Fruit fly (Drosophila melanogaster) whole organism, embryonic: ENCODE measurements around the gene Pvr.

ENCODE experiments used
- Adf1 ChIP-seq: fragments of 200-800 bp; sonication (Bioruptor generic); IDR thresholded peaks from 2 replicates; pipeline ENCODE4 v1.3.6; 2022; ENCODE audit warnings: missing biosample characterization, missing genetic modification characterization
- Aef1 ChIP-seq: fragments of 200-800 bp; sonication (Bioruptor generic); IDR thresholded peaks from 3 replicates; pipeline ENCODE4 v1.3.6; 2022; ENCODE audit warnings: missing biosample characterization, missing genetic modification characterization
- Awh ChIP-seq: fragments of 200-800 bp; sonication (Bioruptor generic); IDR thresholded peaks from 2 replicates; pipeline ENCODE4, ENCODE4 v1.3.6; 2022; ENCODE audit warnings: missing biosample characterization, missing genetic modification characterization
- BEAF-32 ChIP-seq: fragments of 200-800 bp; sonication (Bioruptor generic); optimal IDR thresholded peaks from 3 replicates; lab custom pipeline; 2017; ENCODE audit warnings: missing biosample characterization, missing genetic modification characterization, mild to moderate bottlenecking, moderate library complexity, missing genetic modification reagents
- CG10274 ChIP-seq: fragments of 200-800 bp; sonication (Bioruptor generic); optimal IDR thresholded peaks from 3 replicates; lab custom pipeline; 2017; ENCODE audit warnings: missing biosample characterization, mild to moderate bottlenecking, missing genetic modification characterization
- CG10565 ChIP-seq: fragments of 200-800 bp; sonication (Bioruptor generic); optimal IDR thresholded peaks from 3 replicates; lab custom pipeline; 2016; ENCODE audit warnings: missing biosample characterization, mild to moderate bottlenecking, missing genetic modification characterization
- CG11504 ChIP-seq: fragments of 200-800 bp; sonication (Bioruptor generic); optimal IDR thresholded peaks from 3 replicates; lab custom pipeline; 2019; ENCODE audit warnings: missing biosample characterization, mild to moderate bottlenecking, missing genetic modification characterization, moderate library complexity
- CG12391 ChIP-seq: fragments of 200-800 bp; sonication (Bioruptor generic); optimal IDR thresholded peaks from 3 replicates; lab custom pipeline; 2018; ENCODE audit warnings: missing biosample characterization, mild to moderate bottlenecking, missing genetic modification characterization, moderate library complexity
- CG13123 ChIP-seq: fragments of 200-800 bp; sonication (Bioruptor generic); optimal IDR thresholded peaks from 2 replicates; lab custom pipeline; 2016; ENCODE audit warnings: missing biosample characterization, missing genetic modification characterization
- CG13624 ChIP-seq: fragments of 200-800 bp; sonication (Bioruptor generic); optimal IDR thresholded peaks from 2 replicates; lab custom pipeline; 2016; ENCODE audit warnings: missing biosample characterization, missing genetic modification characterization
- CG14014 ChIP-seq: fragments of 200-800 bp; sonication (Bioruptor generic); IDR thresholded peaks from 2 replicates; pipeline ENCODE4 v1.3.6; 2022; ENCODE audit warnings: missing biosample characterization, missing genetic modification characterization
- CG14441 ChIP-seq: fragments of 200-800 bp; sonication (Bioruptor generic); IDR thresholded peaks from 2 replicates; pipeline ENCODE4 v1.3.6; 2022; ENCODE audit warnings: missing biosample characterization, missing genetic modification characterization
- CG16779 ChIP-seq: fragments of 200-800 bp; sonication (Bioruptor generic); IDR thresholded peaks from 2 replicates; pipeline ENCODE4 v1.3.6; 2022; ENCODE audit warnings: missing biosample characterization, missing genetic modification characterization
- CG2889 ChIP-seq: fragments of 200-800 bp; sonication (Bioruptor generic); IDR thresholded peaks from 3 replicates; pipeline ENCODE4 v1.3.6; 2022; ENCODE audit warnings: missing biosample characterization, missing genetic modification characterization
- CG3281 ChIP-seq: fragments of 200-800 bp; sonication (Bioruptor generic); optimal IDR thresholded peaks from 3 replicates; lab custom pipeline; 2017; ENCODE audit warnings: missing biosample characterization, mild to moderate bottlenecking, missing genetic modification characterization
- CG34376 ChIP-seq: fragments of 200-800 bp; sonication (Bioruptor generic); optimal IDR thresholded peaks from 2 replicates; lab custom pipeline; 2018; ENCODE audit warnings: missing biosample characterization, mild to moderate bottlenecking, missing genetic modification characterization
- CG4820 ChIP-seq: fragments of 200-800 bp; sonication (Bioruptor generic); optimal IDR thresholded peaks from 3 replicates; lab custom pipeline; 2016; ENCODE audit warnings: missing biosample characterization, missing genetic modification characterization
- CG7745 ChIP-seq: fragments of 200-800 bp; sonication (Bioruptor generic); optimal IDR thresholded peaks from 2 replicates; lab custom pipeline; 2018; ENCODE audit warnings: missing biosample characterization, mild to moderate bottlenecking, missing genetic modification characterization, moderate library complexity
- CG9817 ChIP-seq: fragments of 200-800 bp; sonication (Bioruptor generic); optimal IDR thresholded peaks from 2 replicates; lab custom pipeline; 2018; ENCODE audit warnings: missing biosample characterization, mild to moderate bottlenecking, missing genetic modification characterization, moderate library complexity
- Drgx ChIP-seq: fragments of 200-800 bp; sonication (Bioruptor generic); IDR thresholded peaks from 2 replicates; pipeline ENCODE4 v1.3.6; 2022; ENCODE audit warnings: missing biosample characterization, missing genetic modification characterization
- Fer3 ChIP-seq: fragments of 200-800 bp; sonication (Bioruptor generic); optimal IDR thresholded peaks from 2 replicates; lab custom pipeline; 2018; ENCODE audit warnings: missing biosample characterization, mild to moderate bottlenecking, missing genetic modification characterization, moderate library complexity
- Hey ChIP-seq: fragments of 200-800 bp; sonication (Bioruptor generic); optimal IDR thresholded peaks from 3 replicates; lab custom pipeline; 2018; ENCODE audit warnings: missing biosample characterization, mild to moderate bottlenecking, missing genetic modification characterization
- Hmr ChIP-seq: fragments of 200-800 bp; sonication (Bioruptor generic); optimal IDR thresholded peaks from 3 replicates; lab custom pipeline; 2017; ENCODE audit warnings: mild to moderate bottlenecking, missing biosample characterization, missing genetic modification reagents, missing genetic modification characterization
- Hr78 ChIP-seq, 2 experiments: fragments of 200-800 bp in 1 of 2; fragments of >200 bp in 1 of 2; sonication (Bioruptor generic) in 1 of 2; optimal IDR thresholded peaks; 2 replicates each; lab custom pipeline; 2017 to 2019; ENCODE audit warnings: missing biosample characterization in 2 of 2, missing genetic modification characterization in 2 of 2, mild to moderate bottlenecking in 1 of 2, moderate library complexity in 1 of 2
- Mes4 ChIP-seq: fragments of 200-800 bp; sonication (Bioruptor generic); optimal IDR thresholded peaks from 2 replicates; lab custom pipeline; 2016; ENCODE audit warnings: missing biosample characterization, missing genetic modification characterization
- Optix ChIP-seq: fragments of 200-800 bp; sonication (Bioruptor generic); IDR thresholded peaks from 3 replicates; pipeline ENCODE4 v1.3.6; 2022; ENCODE audit warnings: missing biosample characterization, missing genetic modification characterization
- Taf1 ChIP-seq: fragments of 200-800 bp; sonication (Bioruptor generic); IDR thresholded peaks from 2 replicates; pipeline ENCODE4 v1.3.6; 2022; ENCODE audit warnings: missing biosample characterization, missing genetic modification characterization
- ci ChIP-seq: fragments of 200-800 bp; sonication (Bioruptor generic); IDR thresholded peaks from 3 replicates; pipeline ENCODE4 v1.3.6; 2022; ENCODE audit warnings: missing biosample characterization, missing genetic modification characterization
- dysf ChIP-seq: fragments of 200-800 bp; sonication (Bioruptor generic); IDR thresholded peaks from 3 replicates; pipeline ENCODE4 v1.3.6; 2022; ENCODE audit warnings: missing biosample characterization, missing genetic modification characterization
- ems ChIP-seq: fragments of 200-800 bp; sonication (Bioruptor generic); optimal IDR thresholded peaks from 3 replicates; lab custom pipeline; 2016; ENCODE audit warnings: missing biosample characterization, missing genetic modification characterization
- ewg ChIP-seq: fragments of 200-800 bp; sonication (Bioruptor generic); optimal IDR thresholded peaks from 3 replicates; lab custom pipeline; 2017; ENCODE audit warnings: mild to moderate bottlenecking, missing biosample characterization, missing genetic modification reagents, missing genetic modification characterization
- gt ChIP-seq: fragments of 200-800 bp; sonication (Bioruptor generic); IDR thresholded peaks from 2 replicates; pipeline ENCODE4 v1.3.6; 2022; ENCODE audit warnings: missing biosample characterization, missing genetic modification characterization
- lab ChIP-seq: fragments of 200-800 bp; sonication (Bioruptor generic); optimal IDR thresholded peaks from 3 replicates; lab custom pipeline; 2017; ENCODE audit warnings: missing biosample characterization, missing genetic modification characterization, mild to moderate bottlenecking, moderate library complexity, missing genetic modification reagents
- lmd ChIP-seq: fragments of 200-800 bp; sonication (Bioruptor generic); IDR thresholded peaks from 2 replicates; pipeline ENCODE4 v1.3.6; 2022; ENCODE audit warnings: missing biosample characterization, missing genetic modification characterization
- mam ChIP-seq: fragments of 200-800 bp; sonication (Bioruptor generic); optimal IDR thresholded peaks from 3 replicates; lab custom pipeline; 2016; ENCODE audit warnings: missing biosample characterization, missing genetic modification characterization
- run ChIP-seq: fragments of 200-800 bp; sonication (Bioruptor generic); optimal IDR thresholded peaks from 3 replicates; lab custom pipeline; 2018; ENCODE audit warnings: missing biosample characterization, mild to moderate bottlenecking, missing genetic modification characterization
- sens ChIP-seq: fragments of 200-800 bp; sonication (Bioruptor generic); peaks from one replicate; lab custom pipeline; 2016; ENCODE audit warnings: missing biosample characterization, missing genetic modification characterization
- sisA ChIP-seq: fragments of 200-800 bp; sonication (Bioruptor generic); IDR thresholded peaks from 2 replicates; pipeline ENCODE4 v1.3.6; 2022; ENCODE audit warnings: missing biosample characterization, missing genetic modification characterization
- tin ChIP-seq: fragments of 200-800 bp; sonication (Bioruptor generic); optimal IDR thresholded peaks from 3 replicates; lab custom pipeline; 2016; ENCODE audit warnings: missing biosample characterization, missing genetic modification characterization
- ttk ChIP-seq: fragments of 200-800 bp; sonication (Bioruptor generic); IDR thresholded peaks from 2 replicates; pipeline ENCODE4 v2.1.2; 2022; ENCODE audit warnings: missing biosample characterization, missing genetic modification characterization
- vnd ChIP-seq: fragments of 200-800 bp; sonication (Bioruptor generic); IDR thresholded peaks from 3 replicates; pipeline ENCODE4 v1.3.6; 2022; ENCODE audit warnings: missing biosample characterization, missing genetic modification characterization; ENCODE audit not compliant: partially characterized antibody
- vvl ChIP-seq: fragments of 200-800 bp; sonication (Bioruptor generic); IDR thresholded peaks from 2 replicates; pipeline ENCODE4 v1.3.6; 2022; ENCODE audit warnings: missing biosample characterization, missing genetic modification characterization
- wor ChIP-seq: fragments of 200-800 bp; sonication (Bioruptor generic); IDR thresholded peaks from 2 replicates; pipeline ENCODE4 v1.3.6; 2022; ENCODE audit warnings: missing biosample characterization, missing genetic modification characterization
- zf30C ChIP-seq: fragments of 200-800 bp; sonication (Bioruptor generic); optimal IDR thresholded peaks from 3 replicates; lab custom pipeline; 2018; ENCODE audit warnings: missing biosample characterization, mild to moderate bottlenecking, missing genetic modification characterization

Pvr gene

dm6 chr2L:8255406-8255805 lies 15.7 kb upstream of the Pvr start (continued):
- no peak for TF ChIP-seq ci (GFP tag; lab: Robert Waterston, UW)
- TF ChIP-seq ttk (GFP tag; lab: Robert Waterston, UW): peak; percentile 19; the same call in 1 of the 2 replicates
- peak; percentile 51; the same call in 1 of the 2 replicates for TF ChIP-seq lmd (GFP tag; lab: Robert Waterston, UW)
- no peak for TF ChIP-seq Adf1 (GFP tag; lab: Robert Waterston, UW)
- no peak for TF ChIP-seq BEAF-32 (GFP tag; lab: Kevin White, UChicago)
- no peak for TF ChIP-seq vnd
- TF ChIP-seq CG34376 (GFP tag; lab: Kevin White, UChicago): no peak
- no peak for TF ChIP-seq CG11504 (tag; lab: Kevin White, UChicago)
- no peak for TF ChIP-seq Optix
- no peak for TF ChIP-seq Hey (tag; lab: Kevin White, UChicago)
- peak; percentile 20; the same call in 1 of the 2 replicates for TF ChIP-seq sisA (GFP tag; lab: Robert Waterston, UW)
- TF ChIP-seq CG14441 (GFP tag; lab: Robert Waterston, UW): peak; percentile 36; the same call in 1 of the 2 replicates
- TF ChIP-seq dysf (GFP tag; lab: Robert Waterston, UW): 0 out of 3 replicates have a peak, but pooled peaks have one; percentile 48
- TF ChIP-seq Fer3 (tag; lab: Kevin White, UChicago): peak; percentile 48
- TF ChIP-seq CG4820 (GFP tag; lab: Kevin White, UChicago): no peak
- TF ChIP-seq CG13624 (GFP tag; lab: Kevin White, UChicago): no peak
- TF ChIP-seq lab: peak; percentile 48
- TF ChIP-seq Mes4 (GFP tag; lab: Kevin White, UChicago): no peak
- TF ChIP-seq ems (GFP tag; lab: Kevin White, UChicago): no peak
- no peak for TF ChIP-seq tin
- TF ChIP-seq CG10565 (GFP tag; lab: Kevin White, UChicago): no peak
- TF ChIP-seq mam (GFP tag; lab: Kevin White, UChicago): peak; percentile 3
- TF ChIP-seq zf30C (GFP tag; lab: Kevin White, UChicago): no peak
- TF ChIP-seq wor (GFP tag; lab: Robert Waterston, UW): no peak
- 0 out of 3 replicates have a peak, but pooled peaks have one; percentile 22 for TF ChIP-seq CG2889 (GFP tag; lab: Robert Waterston, UW)
- no peak for TF ChIP-seq CG16779 (GFP tag; lab: Robert Waterston, UW)
- TF ChIP-seq Aef1 (GFP tag; lab: Robert Waterston, UW): no peak
- TF ChIP-seq Awh: peak; percentile 57; the same call in 1 of the 2 replicates
- TF ChIP-seq CG7745 (tag; lab: Kevin White, UChicago): no peak
- TF ChIP-seq gt (GFP tag; lab: Robert Waterston, UW): no peak
- peak; percentile 33 for TF ChIP-seq CG12391 (tag; lab: Kevin White, UChicago)
- no peak for TF ChIP-seq CG9817 (tag; lab: Kevin White, UChicago)
- no peak for TF ChIP-seq CG13123
- 0 out of 2 replicates have a peak, but pooled peaks have one; percentile 5 for TF ChIP-seq CG14014 (GFP tag; lab: Robert Waterston, UW)
- peak; percentile 12; the same call in 1 of the 2 replicates for TF ChIP-seq Taf1 (GFP tag; lab: Robert Waterston, UW)
- peak; percentile 51 for TF ChIP-seq sens (GFP tag; lab: Kevin White, UChicago)
- no peak for TF ChIP-seq Drgx
- peak; percentile 23 for TF ChIP-seq vvl (GFP tag; lab: Robert Waterston, UW)
- no peak for TF ChIP-seq run (tag; lab: Kevin White, UChicago)

dm6 chr2L:8243903-8244302 lies 4.2 kb upstream of the Pvr start, which contains the start of gene CG43057:
TSS of gene CG43057 (minus strand) at chr2L:8244003.
- TF ChIP-seq ewg (GFP tag; lab: Kevin White, UChicago): no peak
- no peak for TF ChIP-seq Hr78 (GFP tag; optimal IDR thresholded peaks at IDR 0.05; lab: Kevin White, UChicago)
- TF ChIP-seq CG10274 (GFP tag; lab: Kevin White, UChicago): no peak
- TF ChIP-seq CG3281 (GFP tag; lab: Kevin White, UChicago): no peak
- no peak for TF ChIP-seq Hmr (GFP tag; lab: Kevin White, UChicago)
